Worm (Caenorhabditis elegans) whole organism, mixed stage, embryonic: Measurements from ENCODE around the gene T05C7.7.

ENCODE experiments used
- elt-3 ChIP-seq: fragments of 150-350 bp; optimal IDR thresholded peaks from 2 replicates; lab custom pipeline; 2014; ENCODE audit warnings: missing biosample characterization, missing genetic modification characterization
- lin-13 ChIP-seq: fragments of 150-350 bp; optimal IDR thresholded peaks from 2 replicates; lab custom pipeline; 2014; ENCODE audit warnings: missing biosample characterization, missing genetic modification characterization
- lin-32 ChIP-seq: fragments of 200-800 bp; sonication (Bioruptor generic); optimal IDR thresholded peaks from 2 replicates; lab custom pipeline; 2018; ENCODE audit warnings: mild to moderate bottlenecking, missing genetic modification characterization, missing compliant biosample characterization
- mep-1 ChIP-seq: fragments of 150-350 bp; optimal IDR thresholded peaks from 2 replicates; lab custom pipeline; 2017; ENCODE audit warnings: missing biosample characterization, missing genetic modification reagents, missing genetic modification characterization, inconsistent platforms
- nhr-12 ChIP-seq: fragments of 150-350 bp; optimal IDR thresholded peaks from 2 replicates; lab custom pipeline; 2014; ENCODE audit warnings: missing biosample characterization, missing genetic modification characterization
- nhr-237 ChIP-seq: fragments of 150-350 bp; optimal IDR thresholded peaks from 2 replicates; lab custom pipeline; 2014; ENCODE audit warnings: missing biosample characterization, missing genetic modification characterization
- unc-39 ChIP-seq: fragments of 150-350 bp; optimal IDR thresholded peaks from 2 replicates; lab custom pipeline; 2014; ENCODE audit warnings: missing biosample characterization, missing genetic modification characterization
- unc-62 ChIP-seq: fragments of 150-350 bp; optimal IDR thresholded peaks from 2 replicates; lab custom pipeline; 2014; ENCODE audit warnings: missing biosample characterization, missing genetic modification reagents, missing genetic modification characterization
- zip-8 ChIP-seq: fragments of 150-350 bp; optimal IDR thresholded peaks from 2 replicates; lab custom pipeline; 2014; ENCODE audit warnings: missing biosample characterization, missing genetic modification characterization

- TF ChIP-seq elt-3 (no peak), zip-8 (tag; lab: Kevin White, UChicago) (no peak), nhr-237 (no peak), unc-62 (GFP tag; lab: Kevin White, UChicago) (no peak), unc-39 (no peak), mep-1 (tag; lab: Kevin White, UChicago) (no peak), lin-32 (GFP tag; lab: Kevin White, UChicago) (no peak), nhr-12 (tag; lab: Kevin White, UChicago) (no peak), lin-13 (no peak)
These were observed 11.6 kb downstream of the T05C7.7 start for ce11 chrIV:73175-73574.
